Worm (Caenorhabditis elegans): ENCODE results near the gene R11G10.4.

- TF ChIP-seq lsy-2 (tag; optimal IDR thresholded peaks at IDR 0.05) (no peak), ceh-88 (GFP tag; IDR thresholded peaks at IDR 0.05) (no peak), nhr-77 (tag; optimal IDR thresholded peaks at IDR 0.05) (no peak), ztf-11 (tag; optimal IDR thresholded peaks at IDR 0.05) (no peak), snpc-4 (tag; optimal IDR thresholded peaks at IDR 0.05) (no peak), skn-1 (tag; optimal IDR thresholded peaks at IDR 0.05) (no peak), ztf-4 (tag; optimal IDR thresholded peaks at IDR 0.05) (no peak), nhr-76 (tag; optimal IDR thresholded peaks at IDR 0.05) (no peak), aly-2 (tag; optimal IDR thresholded peaks at IDR 0.05) (no peak), ama-1 (optimal IDR thresholded peaks at IDR 0.05) (no peak), zip-4 (GFP tag; optimal IDR thresholded peaks at IDR 0.05) (no peak), egl-27 (tag; optimal IDR thresholded peaks at IDR 0.05) (no peak), rnt-1 (tag; optimal IDR thresholded peaks at IDR 0.05) (no peak)
Observed at ce11 chrV:13506321-13506720, at the start of gene R11G10.4.
